Worm (Caenorhabditis elegans): ENCODE results near the gene math-8.

DNA sequence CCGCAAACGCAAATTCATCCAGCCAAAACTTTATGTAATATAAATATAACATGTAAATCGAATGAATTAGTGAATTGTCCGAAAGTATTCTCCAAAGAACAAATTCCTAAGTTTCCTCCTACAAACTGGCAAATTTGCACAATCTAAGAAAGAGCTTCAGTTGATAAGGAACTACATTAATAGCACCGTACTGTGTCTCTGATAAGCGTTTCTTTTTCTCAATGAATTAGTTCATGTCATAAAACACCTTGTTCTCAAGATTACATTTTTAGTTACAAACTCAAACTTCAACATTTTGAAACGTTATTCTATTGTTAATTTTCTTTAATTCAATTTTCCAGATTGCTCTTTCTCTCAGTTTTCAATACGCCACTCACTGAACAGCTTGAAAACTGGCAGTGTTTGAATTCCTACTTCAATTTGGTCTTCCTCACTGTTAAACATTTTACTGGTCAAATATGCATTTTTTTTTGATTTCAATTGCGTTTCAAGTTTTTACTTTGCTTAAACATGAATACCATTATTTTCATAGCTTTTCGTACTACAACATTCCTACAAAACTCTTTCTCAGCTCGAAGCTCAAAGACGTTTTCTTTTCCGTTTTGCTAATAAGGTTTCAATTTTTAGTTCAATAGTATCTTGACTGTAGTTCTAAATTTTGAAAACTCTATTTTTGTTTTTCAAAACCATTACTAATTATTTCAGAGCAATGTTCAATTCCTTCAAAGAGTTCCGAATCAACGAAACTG is 23.1 kb downstream of the math-8 start, which contains the start of gene math-15:
- no peak for TF ChIP-seq ZK546.5 (tag; optimal IDR thresholded peaks at IDR 0.05)
- no peak for TF ChIP-seq dve-1 (tag; optimal IDR thresholded peaks at IDR 0.05; ENCODE audit: insufficient read depth)
- no peak for TF ChIP-seq snpc-4 (tag; optimal IDR thresholded peaks at IDR 0.05)
- TF ChIP-seq ces-1 (GFP tag; optimal IDR thresholded peaks at IDR 0.05): no peak
- no peak for TF ChIP-seq lin-13 (GFP tag; optimal IDR thresholded peaks at IDR 0.05)
- TF ChIP-seq nhr-237 (tag; optimal IDR thresholded peaks at IDR 0.05): no peak
- TF ChIP-seq lsy-2 (tag; optimal IDR thresholded peaks at IDR 0.05): no peak
- no peak for TF ChIP-seq mep-1 (tag; optimal IDR thresholded peaks at IDR 0.05)
- TF ChIP-seq nhr-41 (GFP tag; IDR thresholded peaks at IDR 0.05): no peak
- TF ChIP-seq nhr-102 (tag; optimal IDR thresholded peaks at IDR 0.05): no peak
